Fruit fly (Drosophila melanogaster): ENCODE measurements around the gene CG9550.
A peak's percentile ranks its signal among the peaks of the same experiment; 100 is the strongest.

CG9550 gene

dm6 chr2L:6465497-6465896, 31.4 kb upstream of the CG9550 start, which contains the start of gene Rchy1:
Gene Rchy1 (minus strand): TSS chr2L:6465669.
- no peak for TF ChIP-seq Dll (optimal IDR thresholded peaks at IDR 0.05)
- no peak for TF ChIP-seq EcR (GFP tag; optimal IDR thresholded peaks at IDR 0.05)
- no peak for TF ChIP-seq CG8478 (optimal IDR thresholded peaks at IDR 0.05)
- TF ChIP-seq pan (optimal IDR thresholded peaks at IDR 0.05) = no peak
- no peak for TF ChIP-seq usp (GFP tag; optimal IDR thresholded peaks at IDR 0.05)
- no peak for TF ChIP-seq psq (optimal IDR thresholded peaks at IDR 0.05)

DNA sequence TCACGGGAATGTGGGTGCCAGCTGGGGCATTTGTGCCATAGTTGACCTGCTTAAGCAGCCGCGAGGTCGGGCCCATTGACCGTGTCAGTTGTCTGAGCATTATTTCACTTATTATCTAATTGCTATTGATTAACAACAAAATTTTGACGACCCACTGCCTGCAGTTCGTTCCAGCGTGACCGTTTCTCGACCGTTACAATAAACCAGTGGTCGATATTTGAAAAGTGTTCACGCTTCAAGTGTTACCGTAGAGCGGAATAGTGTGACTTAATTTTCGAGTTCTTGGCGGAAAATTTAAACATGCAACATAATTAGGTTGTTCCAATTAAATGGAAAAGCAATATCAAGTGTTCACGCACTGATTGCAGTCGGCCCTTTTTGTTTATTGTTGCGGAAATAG, 29.3 kb upstream of the CG9550 start, which contains the start of gene HemK1:
Gene HemK1, minus strand, starts transcription at position 190 of the 400 bp plus-strand sequence.
- TF ChIP-seq Dll (optimal IDR thresholded peaks at IDR 0.05) (no peak), pan (optimal IDR thresholded peaks at IDR 0.05) (no peak), psq (optimal IDR thresholded peaks at IDR 0.05) (no peak), usp (GFP tag; optimal IDR thresholded peaks at IDR 0.05) (no peak), CG8478 (optimal IDR thresholded peaks at IDR 0.05) (no peak), EcR (GFP tag; optimal IDR thresholded peaks at IDR 0.05) (no peak)

- TF ChIP-seq pan (optimal IDR thresholded peaks at IDR 0.05) (no peak), CG8478 (optimal IDR thresholded peaks at IDR 0.05) (no peak), Dll (optimal IDR thresholded peaks at IDR 0.05) (no peak), psq (optimal IDR thresholded peaks at IDR 0.05) (no peak), usp (GFP tag; optimal IDR thresholded peaks at IDR 0.05) (no peak), EcR (GFP tag; optimal IDR thresholded peaks at IDR 0.05) (no peak)
Measured at dm6 chr2L:6470100-6470644, 26.7 kb upstream of the CG9550 start.

dm6 chr2L:6471978-6472776, 24.7 kb upstream of the CG9550 start:
- TF ChIP-seq usp (GFP tag; optimal IDR thresholded peaks at IDR 0.05) = no peak
- TF ChIP-seq pan (optimal IDR thresholded peaks at IDR 0.05) = peak; percentile 81

dm6 chr2L:6473076-6474037, 23.5 kb upstream of the CG9550 start, which contains the start of gene mmy:
Gene mmy (minus strand): TSS chr2L:6473904.
- TF ChIP-seq Dll (optimal IDR thresholded peaks at IDR 0.05) = no peak
- no peak for TF ChIP-seq CG8478 (optimal IDR thresholded peaks at IDR 0.05)
- TF ChIP-seq pan (optimal IDR thresholded peaks at IDR 0.05) = peak; percentile 79
- no peak for TF ChIP-seq psq (optimal IDR thresholded peaks at IDR 0.05)
- no peak for TF ChIP-seq usp (GFP tag; optimal IDR thresholded peaks at IDR 0.05)
- TF ChIP-seq EcR (GFP tag; optimal IDR thresholded peaks at IDR 0.05) = no peak

DNA sequence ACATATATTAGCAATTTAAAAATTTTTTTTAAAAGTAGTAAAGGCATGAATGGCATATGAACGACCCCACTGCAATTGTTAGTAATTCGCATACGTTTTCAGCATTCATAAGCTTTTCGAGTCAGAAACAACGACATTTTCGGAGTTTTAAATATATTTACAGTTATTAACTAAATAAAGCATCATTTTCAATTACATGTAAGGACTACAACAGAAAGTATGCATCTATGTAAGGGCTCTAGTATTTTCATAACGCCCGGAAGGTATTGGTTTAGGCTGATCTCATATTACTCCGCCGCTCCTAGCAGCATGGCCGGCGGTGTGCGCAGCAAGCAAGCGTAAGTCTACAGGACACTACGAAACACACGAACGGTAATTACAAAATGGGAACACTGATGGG, 22.6 kb upstream of the CG9550 start:
- no peak for TF ChIP-seq Dll (optimal IDR thresholded peaks at IDR 0.05)
- no peak for TF ChIP-seq usp (GFP tag; optimal IDR thresholded peaks at IDR 0.05)
- no peak for TF ChIP-seq CG8478 (optimal IDR thresholded peaks at IDR 0.05)
- no peak for TF ChIP-seq EcR (GFP tag; optimal IDR thresholded peaks at IDR 0.05)

DNA sequence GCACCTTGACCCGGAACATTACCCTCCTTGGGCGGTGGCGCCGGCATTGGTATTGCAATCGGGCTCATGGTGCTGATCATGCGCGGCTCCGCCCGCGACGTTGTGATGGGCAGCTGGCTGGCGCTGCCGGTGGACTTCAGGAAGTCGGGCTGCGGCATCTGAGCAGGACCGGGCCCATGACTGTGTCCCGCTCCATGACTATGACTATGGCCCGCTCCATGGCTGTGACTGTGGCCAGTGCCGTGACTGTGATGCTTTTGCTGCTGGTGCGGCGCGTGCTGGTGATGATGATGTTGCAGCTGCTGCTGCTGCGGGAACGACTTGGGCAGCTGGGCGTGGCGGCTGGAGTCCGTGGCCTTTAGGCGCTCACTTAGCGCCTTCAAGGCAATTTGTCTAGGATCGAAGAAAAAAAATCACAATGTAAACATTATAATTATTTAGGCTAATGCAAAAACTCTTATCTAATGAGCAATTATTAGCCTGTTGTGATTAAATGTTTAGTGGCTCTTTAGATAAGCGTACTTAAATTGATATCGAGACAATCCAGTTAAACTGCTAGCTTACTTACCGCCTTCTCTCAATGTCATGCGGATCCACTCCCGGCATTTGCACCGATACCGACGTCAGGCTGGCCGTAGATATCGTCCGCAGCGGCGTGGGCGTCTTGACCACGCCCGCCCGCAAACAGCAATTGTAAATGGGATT, 21.8 kb upstream of the CG9550 start:
- TF ChIP-seq EcR (GFP tag; optimal IDR thresholded peaks at IDR 0.05) = no peak
- TF ChIP-seq pan (optimal IDR thresholded peaks at IDR 0.05) = no peak

DNA sequence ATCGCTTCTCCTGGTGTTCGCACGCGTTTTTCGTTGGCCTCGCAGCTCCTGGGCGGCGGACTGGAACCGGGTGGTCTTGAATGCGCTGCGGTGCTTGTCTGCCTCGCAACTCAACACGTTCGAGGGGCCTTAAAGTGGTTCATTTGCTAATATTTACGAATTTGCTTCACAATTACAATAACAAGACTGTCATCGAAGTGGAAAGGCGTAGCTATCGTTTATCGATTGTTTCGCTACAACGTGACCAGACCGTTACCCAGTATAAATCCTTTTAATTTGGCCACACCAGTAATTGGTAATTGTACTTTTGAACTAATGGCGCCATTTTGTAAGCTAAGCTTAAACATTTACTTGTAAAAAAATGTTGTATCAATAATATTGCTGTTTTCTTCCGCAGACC, 20.1 kb upstream of the CG9550 start, which contains the start of gene CG9536:
Gene CG9536, minus strand, starts transcription at position 223 of the 400 bp plus-strand sequence.
- TF ChIP-seq psq (optimal IDR thresholded peaks at IDR 0.05) (no peak), Dll (optimal IDR thresholded peaks at IDR 0.05) (no peak), CG8478 (optimal IDR thresholded peaks at IDR 0.05) (no peak), EcR (GFP tag; optimal IDR thresholded peaks at IDR 0.05) (no peak), pan (optimal IDR thresholded peaks at IDR 0.05) (no peak), usp (GFP tag; optimal IDR thresholded peaks at IDR 0.05) (no peak)

DNA sequence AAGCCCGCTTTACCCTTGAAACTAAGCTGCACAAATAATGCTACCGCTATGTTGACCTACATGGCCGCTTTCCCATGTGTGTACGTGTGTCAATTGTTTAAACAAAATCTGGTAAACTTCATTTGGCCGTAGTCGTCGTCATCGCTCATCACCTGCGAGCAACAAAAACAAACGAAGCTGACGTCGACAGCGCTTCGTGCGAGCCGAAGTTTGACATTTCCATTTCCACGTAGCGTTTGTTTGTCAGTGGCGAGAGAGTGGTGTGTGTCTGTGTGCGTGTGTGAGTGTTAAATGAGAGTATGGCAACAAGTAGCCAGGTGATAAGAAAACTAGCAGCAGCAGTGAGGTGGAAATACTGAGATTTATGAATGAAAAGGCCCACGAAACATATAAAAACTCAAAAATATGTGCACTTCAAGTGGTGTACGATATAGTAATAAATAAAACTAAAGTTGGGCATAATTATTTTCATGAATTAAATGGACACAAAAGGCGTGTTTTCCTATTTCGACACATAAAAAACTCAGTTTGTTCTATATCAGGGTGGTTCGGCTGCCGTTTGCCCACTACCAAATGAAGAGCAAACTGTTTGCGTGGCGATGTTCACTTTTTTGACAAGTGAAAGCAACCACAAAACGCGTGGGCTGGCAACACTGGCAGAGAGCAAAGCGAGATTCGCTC, 17.5 kb upstream of the CG9550 start:
- TF ChIP-seq psq (optimal IDR thresholded peaks at IDR 0.05) (no peak), pan (optimal IDR thresholded peaks at IDR 0.05) (no peak), usp (GFP tag; optimal IDR thresholded peaks at IDR 0.05) (no peak), Dll (optimal IDR thresholded peaks at IDR 0.05) (no peak), EcR (GFP tag; optimal IDR thresholded peaks at IDR 0.05) (no peak)

DNA sequence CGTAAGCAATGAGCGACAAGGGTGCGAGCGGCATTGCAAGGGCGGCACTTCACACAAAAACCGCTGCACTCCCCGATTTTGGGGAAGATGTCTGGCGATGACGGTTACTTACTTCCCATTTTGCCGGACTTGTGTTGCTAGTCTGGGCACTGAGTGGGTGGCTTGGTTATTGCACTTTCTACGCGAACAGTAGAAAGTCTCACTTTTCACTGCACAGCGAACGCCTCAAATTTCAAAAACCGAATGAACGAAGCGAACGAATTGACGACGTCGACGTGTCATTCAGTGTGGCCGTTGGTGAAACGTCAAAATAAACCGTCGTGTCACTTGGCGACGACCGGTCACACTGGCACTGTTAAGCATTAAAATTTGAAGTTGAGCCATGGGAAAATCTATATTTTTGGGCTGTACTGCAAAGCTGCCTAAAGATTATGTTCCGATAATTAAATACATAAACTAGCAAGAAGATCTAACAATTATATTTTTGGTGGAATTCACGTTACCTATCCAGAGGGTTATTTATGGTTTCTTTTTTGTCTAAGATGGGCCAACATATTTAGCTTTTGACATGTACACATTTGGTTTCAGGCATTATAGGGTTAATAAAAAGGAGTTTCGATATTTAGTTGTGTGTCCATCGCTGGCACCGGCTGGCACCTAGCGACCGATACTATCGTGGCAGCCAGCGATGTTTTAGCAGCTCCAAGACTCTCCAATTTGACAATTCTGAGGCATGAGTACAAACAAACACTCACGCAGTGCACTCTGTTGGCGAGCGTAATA, 16.4 kb upstream of the CG9550 start, which contains the start of the genes Sec61alpha and Daxx:
Gene Sec61alpha, minus strand, starts transcription at position 364 of the 783 bp plus-strand sequence.
Gene Daxx, plus strand, starts transcription at position 718 of the 783 bp plus-strand sequence.
- TF ChIP-seq usp (GFP tag; optimal IDR thresholded peaks at IDR 0.05) (no peak), CG8478 (optimal IDR thresholded peaks at IDR 0.05) (no peak), Dll (optimal IDR thresholded peaks at IDR 0.05) (no peak), psq (optimal IDR thresholded peaks at IDR 0.05) (no peak), EcR (GFP tag; optimal IDR thresholded peaks at IDR 0.05) (no peak), pan (optimal IDR thresholded peaks at IDR 0.05) (no peak)

Data from whole organism.